Worm (Caenorhabditis elegans): ENCODE data around the gene nspe-1.
A peak's percentile ranks its signal among the peaks of the same experiment; 100 is the strongest.

nspe-1 gene

DNA sequence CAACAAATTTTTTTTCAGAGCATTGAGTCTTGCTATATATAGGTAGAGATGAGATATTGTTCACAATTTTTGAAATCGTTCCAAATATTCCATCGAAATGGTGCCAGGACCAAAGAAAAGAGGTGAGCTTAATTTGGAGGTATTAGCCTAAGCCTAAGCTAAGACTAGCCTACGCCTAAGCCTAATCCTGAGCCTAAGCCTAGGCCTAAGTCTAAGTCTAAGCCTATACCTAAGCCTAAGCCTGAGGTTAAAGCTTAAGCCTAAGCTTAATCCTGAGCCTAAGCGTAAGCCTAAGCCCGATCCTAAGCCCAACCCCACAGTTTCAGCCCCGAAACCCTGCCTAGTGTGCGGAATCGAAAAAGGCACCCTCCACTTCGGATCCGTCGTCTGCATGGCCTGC lies 15.9 kb upstream of the nspe-1 start, which contains the start of gene nhr-234:
nhr-234 (plus strand) TSS at position 77 of the 400 bp plus-strand sequence.
- TF ChIP-seq blmp-1 (tag; optimal IDR thresholded peaks at IDR 0.05) (no peak), alr-1 (tag; optimal IDR thresholded peaks at IDR 0.05; ENCODE audit: borderline replicate concordance) (no peak), hlh-17 (GFP tag; optimal IDR thresholded peaks at IDR 0.05; ENCODE audit: borderline replicate concordance) (no peak), ztf-4 (tag; optimal IDR thresholded peaks at IDR 0.05) (no peak), efl-1 (optimal IDR thresholded peaks at IDR 0.05) (no peak), efl-1 (GFP tag; optimal IDR thresholded peaks at IDR 0.05 in 1 of 2) (no peak), ceh-90 (tag; optimal IDR thresholded peaks at IDR 0.05) (no peak), nhr-47 (tag; optimal IDR thresholded peaks at IDR 0.05) (no peak), lin-35 (GFP tag; optimal IDR thresholded peaks at IDR 0.05) (no peak), elt-3 (tag; optimal IDR thresholded peaks at IDR 0.05) (no peak), sptf-1 (tag; optimal IDR thresholded peaks at IDR 0.05) (no peak), sox-4 (tag; optimal IDR thresholded peaks at IDR 0.05) (no peak), mep-1 (tag; optimal IDR thresholded peaks at IDR 0.05) (no peak), nhr-19 (GFP tag; conservative IDR thresholded peaks at IDR 0.05) (no peak), skn-1 (tag; optimal IDR thresholded peaks at IDR 0.05) (no peak), aly-2 (tag; optimal IDR thresholded peaks at IDR 0.05) (no peak)

DNA sequence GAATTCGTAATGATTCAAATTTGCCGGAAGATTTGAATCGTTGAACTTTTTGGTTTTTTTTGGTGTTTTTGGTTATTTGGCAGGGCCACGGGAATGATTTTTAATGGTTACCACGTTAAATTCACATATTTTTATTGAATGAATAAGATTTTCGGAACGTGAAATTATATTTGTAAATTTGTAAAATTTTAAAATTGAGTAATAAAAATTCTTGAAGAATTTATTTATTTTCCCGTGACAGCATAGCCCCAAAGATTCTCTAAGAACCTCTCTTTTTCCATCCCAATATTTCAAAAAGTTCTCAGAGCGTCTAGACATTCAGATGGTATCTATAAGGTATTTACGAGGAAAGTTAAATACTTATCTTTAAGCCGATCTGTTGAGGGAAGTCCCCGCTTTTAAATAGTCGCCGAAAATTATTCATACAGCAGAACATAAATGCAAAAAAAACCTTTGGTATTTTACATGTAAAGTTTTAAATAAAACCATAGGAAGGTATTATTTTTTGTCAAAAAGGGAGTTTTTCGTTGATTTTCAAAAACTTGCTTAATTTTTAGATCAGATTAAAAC lies 14.2 kb upstream of the nspe-1 start, which contains the start of gene Y38E10A.17:
Y38E10A.17 (minus strand) TSS at position 51 of the 570 bp plus-strand sequence.
- TF ChIP-seq mab-9 (GFP tag; IDR thresholded peaks at IDR 0.05) = no peak
- peak; percentile 67 for TF ChIP-seq nhr-85 (tag)
- TF ChIP-seq nhr-77 (tag; optimal IDR thresholded peaks at IDR 0.05) = no peak

DNA sequence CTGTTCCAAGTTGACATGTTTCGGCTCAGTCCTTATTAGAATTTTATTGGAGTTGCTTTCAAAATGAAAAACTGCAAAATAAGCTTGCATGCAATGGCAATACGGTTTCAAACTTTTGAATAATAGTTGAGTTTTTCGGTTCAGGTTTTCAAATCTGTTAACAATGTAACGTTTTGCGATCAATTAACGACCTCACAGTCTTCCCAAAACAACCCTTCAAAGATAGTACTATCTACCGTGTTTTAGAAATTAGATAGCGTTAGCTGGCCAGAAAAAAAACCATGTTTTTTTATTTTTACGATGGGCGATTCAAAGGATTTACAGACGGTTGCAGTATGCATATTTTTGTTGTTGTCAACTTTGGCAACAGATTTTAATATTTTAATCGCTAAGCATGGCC lies 10.2 kb upstream of the nspe-1 start, which contains the start of gene Y38E10A.34:
Y38E10A.34 (plus strand) TSS at position 301 of the 400 bp plus-strand sequence.
- peak; percentile 53 for TF ChIP-seq nhr-85 (tag)
- no peak for TF ChIP-seq fkh-4 (tag; optimal IDR thresholded peaks at IDR 0.05; ENCODE audit: borderline replicate concordance)
- TF ChIP-seq efl-1 (optimal IDR thresholded peaks at IDR 0.05) = no peak
- peak in 1 of 2 experiments; percentile 18 for TF ChIP-seq efl-1 (GFP tag; optimal IDR thresholded peaks at IDR 0.05 in 1 of 2)

DNA sequence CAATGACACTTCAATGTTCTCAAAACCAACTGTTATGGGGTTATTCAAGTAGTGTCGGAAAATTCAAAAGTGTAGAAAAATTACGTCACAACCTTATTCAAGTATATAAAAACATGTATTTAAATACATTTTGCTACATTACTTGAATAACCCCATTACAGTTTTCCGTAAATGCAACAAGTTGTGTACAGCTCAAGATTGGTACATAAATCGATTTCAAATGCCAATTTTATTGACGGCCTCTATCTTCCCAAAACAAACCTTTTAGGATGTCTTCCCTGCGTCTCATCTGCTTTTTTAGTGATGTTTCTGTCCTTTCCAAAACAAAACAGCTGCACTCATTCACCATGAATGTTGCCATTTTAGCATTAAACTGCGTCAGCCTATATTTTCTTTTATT lies 8.7 kb upstream of the nspe-1 start, which contains the start of gene Y38E10A.28:
Y38E10A.28 (plus strand) TSS at position 301 of the 400 bp plus-strand sequence.
- TF ChIP-seq snpc-4 (tag; optimal IDR thresholded peaks at IDR 0.05) = no peak
- no peak for TF ChIP-seq fkh-10 (GFP tag; optimal IDR thresholded peaks at IDR 0.05)
- no peak for TF ChIP-seq fkh-4 (tag; optimal IDR thresholded peaks at IDR 0.05; ENCODE audit: borderline replicate concordance)
- TF ChIP-seq C34B4.2 (tag; optimal IDR thresholded peaks at IDR 0.05) = no peak
- TF ChIP-seq pag-3 (tag; optimal IDR thresholded peaks at IDR 0.05; ENCODE audit: borderline replicate concordance, insufficient read depth) = no peak
- TF ChIP-seq jun-1 (tag; optimal IDR thresholded peaks at IDR 0.05) = no peak
- no peak for TF ChIP-seq nhr-12 (tag; optimal IDR thresholded peaks at IDR 0.05)
- no peak for TF ChIP-seq blmp-1 (tag; optimal IDR thresholded peaks at IDR 0.05)
- TF ChIP-seq nhr-77 (tag; optimal IDR thresholded peaks at IDR 0.05) = no peak
- TF ChIP-seq sox-4 (tag; optimal IDR thresholded peaks at IDR 0.05) = no peak
- no peak for TF ChIP-seq lin-14 (GFP tag; optimal IDR thresholded peaks at IDR 0.05)
- TF ChIP-seq nhr-28 (tag; optimal IDR thresholded peaks at IDR 0.05) = no peak

DNA sequence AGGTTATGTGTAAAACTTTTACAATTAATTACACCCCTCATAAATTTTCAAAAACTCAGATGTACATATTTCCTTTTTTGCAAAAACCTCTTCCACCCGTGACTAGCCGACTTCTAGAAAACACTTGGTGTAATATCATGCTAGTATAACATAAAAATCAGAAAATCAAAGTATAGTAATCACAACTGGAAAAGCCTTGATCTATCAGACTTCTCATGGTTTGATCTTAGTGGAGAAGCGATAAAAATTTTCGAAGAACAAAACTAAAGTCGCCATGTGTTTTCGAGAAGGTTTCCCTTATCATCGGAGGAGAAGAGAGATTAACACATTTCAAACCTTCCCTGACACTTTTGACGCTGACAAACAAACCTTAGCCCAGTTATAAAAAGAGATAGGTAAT lies 7.9 kb upstream of the nspe-1 start, which contains the start of gene nspe-5:
nspe-5 (plus strand) TSS at position 301 of the 400 bp plus-strand sequence.
- TF ChIP-seq unc-98 (GFP tag; IDR thresholded peaks at IDR 0.05) (no peak), lin-14 (GFP tag; optimal IDR thresholded peaks at IDR 0.05) (peak; percentile 1), egl-27 (tag; optimal IDR thresholded peaks at IDR 0.05) (no peak), ceh-8 (GFP tag; optimal IDR thresholded peaks at IDR 0.05) (no peak), snu-23 (GFP tag; optimal IDR thresholded peaks at IDR 0.05) (peak; percentile 10), nhr-20 (tag; optimal IDR thresholded peaks at IDR 0.05) (peak; percentile 34), blmp-1 (tag; optimal IDR thresholded peaks at IDR 0.05) (peak; percentile 12), nhr-237 (tag; optimal IDR thresholded peaks at IDR 0.05) (no peak), lin-13 (GFP tag; optimal IDR thresholded peaks at IDR 0.05) (no peak), efl-1 (optimal IDR thresholded peaks at IDR 0.05) (no peak), efl-1 (GFP tag; optimal IDR thresholded peaks at IDR 0.05 in 1 of 2) (peak in 1 of 2 experiments; percentile 18), aha-1 (tag; optimal IDR thresholded peaks at IDR 0.05) (no peak), nhr-71 (tag; optimal IDR thresholded peaks at IDR 0.05) (no peak), C34B4.2 (tag; optimal IDR thresholded peaks at IDR 0.05) (no peak), lir-3 (tag; optimal IDR thresholded peaks at IDR 0.05; ENCODE audit: poor library complexity) (no peak), nhr-11 (tag; optimal IDR thresholded peaks at IDR 0.05) (no peak), skn-1 (tag; optimal IDR thresholded peaks at IDR 0.05) (no peak), tbx-2 (tag; optimal IDR thresholded peaks at IDR 0.05) (no peak), unc-62 (GFP tag; optimal IDR thresholded peaks at IDR 0.05) (no peak), fkh-8 (tag; optimal IDR thresholded peaks at IDR 0.05) (no peak), swsn-7 (tag; optimal IDR thresholded peaks at IDR 0.05) (no peak), nhr-85 (tag) (peak; percentile 4), elt-3 (tag; optimal IDR thresholded peaks at IDR 0.05) (peak in 1 of 6 experiments; percentile 21)

Measured in whole organism, L1 larva.